Worm (Caenorhabditis elegans): ENCODE data around the gene irld-63.

The irld-63 gene

DNA sequence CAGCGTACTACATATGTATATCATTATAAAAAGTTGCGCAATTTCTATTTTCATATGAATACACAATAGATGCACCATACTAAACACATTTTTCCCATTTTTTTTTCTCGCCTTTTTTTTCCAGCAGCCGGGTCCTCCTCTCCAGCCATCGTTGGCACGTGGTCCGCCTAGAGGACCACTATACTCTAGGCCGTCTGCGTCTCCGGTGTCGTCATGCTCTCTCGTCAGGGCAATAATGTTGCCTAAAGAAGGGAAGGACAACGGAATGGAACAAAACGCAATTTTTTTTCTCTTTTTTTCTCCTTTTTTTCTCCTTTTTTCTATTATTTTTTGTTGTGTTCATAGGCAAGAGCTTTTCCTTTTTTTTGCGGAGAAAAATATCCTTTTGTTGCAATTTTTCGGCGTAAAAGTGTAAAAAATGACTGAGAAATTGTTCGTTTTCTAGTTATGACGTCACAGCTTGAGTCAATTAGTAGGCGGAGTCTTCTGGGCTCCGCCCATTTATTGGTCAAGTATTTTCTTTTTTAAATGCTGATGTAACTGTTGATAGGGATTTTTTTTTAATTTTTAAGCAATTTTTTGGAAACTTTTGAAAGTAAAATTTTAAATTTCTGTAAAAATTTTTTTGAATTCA is 32.1 kb downstream of the irld-63 start:
- TF ChIP-seq unc-62 (GFP tag; optimal IDR thresholded peaks at IDR 0.05): no peak

DNA sequence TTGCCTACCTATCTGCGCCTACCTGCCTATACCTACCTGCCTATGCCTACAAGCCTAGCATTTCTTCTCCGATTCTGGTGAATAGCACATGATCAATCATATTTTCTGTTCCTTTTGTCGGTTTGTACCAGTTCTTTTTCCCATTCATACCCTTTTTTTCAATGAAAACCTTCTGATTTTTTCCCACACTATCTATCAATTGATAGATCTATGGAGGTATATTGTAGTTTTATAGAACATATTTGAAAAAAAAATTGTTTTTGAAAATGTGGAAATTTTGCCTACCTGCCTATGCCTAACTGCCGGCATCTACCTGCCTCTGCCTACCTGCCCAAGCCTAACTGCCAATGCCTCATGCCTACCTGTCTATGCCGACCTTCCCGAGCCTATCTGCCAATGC is 33.1 kb downstream of the irld-63 start:
- no peak for TF ChIP-seq unc-62 (GFP tag; optimal IDR thresholded peaks at IDR 0.05)

DNA sequence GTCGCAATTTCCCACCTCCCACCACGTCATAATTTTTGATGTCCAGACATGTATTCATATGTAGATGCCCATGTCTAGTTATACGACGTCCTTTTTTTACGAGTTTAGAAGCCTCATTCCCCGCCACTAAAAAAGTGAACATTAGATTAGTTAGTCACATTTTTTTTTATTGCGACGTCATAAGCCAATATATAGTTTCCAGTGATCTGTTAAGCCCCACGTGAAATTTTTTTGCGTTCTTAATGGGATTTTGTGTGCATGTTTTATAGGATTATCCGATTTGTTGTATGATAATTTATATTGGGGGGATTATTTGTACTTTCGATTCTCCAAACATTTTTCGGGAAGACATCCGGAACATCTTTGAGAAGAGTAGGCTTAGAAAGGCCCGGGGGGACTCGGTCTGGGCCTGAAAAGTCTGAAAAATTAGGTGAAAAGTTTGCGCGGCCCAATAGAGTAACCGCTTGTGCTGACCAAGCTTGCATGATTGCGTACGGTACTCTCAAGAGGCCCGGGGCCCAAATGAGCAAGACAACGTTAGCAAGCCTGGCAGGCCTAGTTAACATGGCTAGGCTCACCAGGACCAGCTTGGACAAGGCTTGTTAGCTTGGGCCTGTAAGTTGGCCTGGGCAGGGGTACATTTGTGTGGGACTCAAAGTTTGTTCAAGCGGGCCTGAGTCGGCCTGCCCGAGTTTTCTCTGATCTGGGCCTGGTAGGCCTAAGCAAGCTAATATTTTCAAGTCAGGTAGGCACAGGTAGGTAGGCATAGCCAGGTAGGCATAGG is 34.9 kb downstream of the irld-63 start:
- TF ChIP-seq unc-62 (GFP tag; optimal IDR thresholded peaks at IDR 0.05): no peak

DNA sequence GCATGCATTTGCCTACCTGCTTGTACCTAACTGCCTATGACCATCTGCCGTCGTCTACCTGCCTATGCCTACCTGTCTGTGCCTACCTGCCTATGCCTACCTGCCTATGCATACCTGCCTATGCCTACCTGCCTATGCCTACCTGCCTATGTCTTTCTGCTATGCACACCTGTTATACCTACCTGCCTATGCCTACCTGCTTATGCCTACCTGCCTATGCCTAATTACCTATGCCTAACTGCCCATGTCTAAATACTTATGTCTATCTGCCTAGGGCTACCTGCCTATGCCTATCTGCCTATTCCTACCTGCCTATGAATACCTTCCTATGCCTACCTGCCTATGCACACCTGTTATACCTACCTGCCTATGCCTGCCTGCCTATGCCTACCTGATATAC is 35.8 kb downstream of the irld-63 start:
- TF ChIP-seq unc-62 (GFP tag; optimal IDR thresholded peaks at IDR 0.05): no peak

DNA sequence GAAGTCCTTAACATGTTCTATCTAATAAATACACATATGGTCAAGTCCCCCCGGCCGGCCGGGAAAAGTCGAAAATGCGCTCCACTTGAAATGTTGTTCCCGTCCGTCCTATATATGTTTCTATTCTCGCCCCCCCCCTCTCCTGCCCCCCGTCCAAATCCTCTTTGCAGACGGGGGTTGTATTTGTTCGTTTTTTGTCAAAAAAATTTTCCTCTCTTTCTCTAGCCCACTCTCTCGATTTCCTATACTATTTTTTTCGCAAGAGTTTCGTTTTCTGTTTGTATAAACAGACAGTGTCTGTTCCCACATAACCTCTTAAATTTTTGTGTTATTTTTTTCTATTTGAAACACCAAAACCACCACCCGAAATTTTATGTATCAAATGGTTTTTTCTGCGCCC is 36.5 kb downstream of the irld-63 start:
- TF ChIP-seq unc-62 (GFP tag; optimal IDR thresholded peaks at IDR 0.05): no peak

DNA sequence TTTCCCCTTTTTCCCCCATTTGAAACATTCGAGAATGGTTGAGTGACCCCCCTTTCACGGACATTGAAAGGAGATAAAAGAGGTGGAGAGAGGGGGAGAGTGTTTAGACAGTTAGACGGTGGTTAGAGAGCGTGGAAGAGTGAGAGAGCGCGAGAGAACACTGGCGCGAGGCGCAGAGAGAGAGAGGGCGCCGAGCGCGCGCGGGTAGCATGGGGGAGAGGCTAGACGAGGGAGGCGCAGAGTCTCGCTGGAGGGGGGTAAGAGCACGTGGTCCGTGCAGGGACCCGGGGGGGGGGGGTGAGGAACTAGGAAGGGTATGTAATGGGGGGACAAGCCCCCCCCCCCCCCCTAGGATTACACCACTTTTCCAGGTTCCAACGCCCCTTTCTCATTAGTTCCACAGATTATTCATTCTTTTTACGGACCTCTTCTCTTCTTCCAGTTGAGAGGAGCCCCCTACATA is 43.4 kb downstream of the irld-63 start:
- no peak for TF ChIP-seq unc-62 (GFP tag; optimal IDR thresholded peaks at IDR 0.05)

DNA sequence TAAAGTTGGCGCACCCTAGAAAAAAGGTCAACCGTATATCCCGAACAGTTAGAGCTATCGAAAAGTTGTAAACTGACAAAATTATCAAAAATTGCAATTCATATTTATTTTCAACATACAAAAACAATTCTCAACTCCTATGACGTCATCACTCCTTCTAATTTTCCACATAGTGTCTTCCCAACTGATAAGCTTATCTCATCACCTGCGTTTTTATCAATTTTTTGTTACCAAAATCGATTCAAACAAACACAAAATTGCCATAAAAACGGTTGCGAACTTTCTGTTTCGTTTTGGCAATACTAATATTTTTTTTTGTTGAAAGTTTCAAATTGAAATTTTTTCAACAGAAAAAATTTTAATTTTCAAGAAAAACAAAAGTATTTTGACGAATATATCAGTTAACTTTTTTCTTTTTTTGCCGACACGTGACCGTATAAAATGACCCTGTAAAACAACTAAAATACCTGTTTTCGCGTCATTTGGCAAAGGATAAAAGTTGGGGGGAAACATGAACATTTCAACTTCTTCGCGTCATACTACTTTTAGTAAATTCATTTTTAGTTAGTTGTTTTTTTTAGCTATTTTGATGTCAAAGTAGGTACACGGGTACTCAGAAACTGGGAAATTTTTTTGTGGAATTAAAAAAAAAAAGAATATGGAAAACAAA is 45.2 kb downstream of the irld-63 start:
- no peak for TF ChIP-seq unc-62 (GFP tag; optimal IDR thresholded peaks at IDR 0.05)

DNA sequence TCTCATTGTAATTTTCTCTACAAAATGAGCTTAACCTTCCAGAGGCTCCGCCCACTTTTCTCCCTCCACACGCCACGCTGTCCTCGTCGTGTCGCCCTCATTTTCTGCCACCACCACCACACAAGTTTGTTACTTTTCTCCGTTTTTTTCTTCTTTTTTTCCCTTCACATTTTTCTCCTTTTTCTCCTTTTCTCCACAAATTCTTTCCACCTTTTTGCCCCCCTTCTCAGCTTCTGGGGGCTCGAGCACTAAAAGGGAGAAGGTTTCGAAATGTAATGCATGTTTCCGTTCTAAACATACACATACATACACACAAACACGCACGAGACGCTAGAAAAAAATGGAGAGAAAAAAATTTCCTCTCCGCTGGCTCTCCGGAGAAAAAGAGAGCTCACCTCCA is 46.1 kb downstream of the irld-63 start, which contains the start of gene nhr-88:
Gene nhr-88 (plus strand): TSS at position 43 of the 400 bp plus-strand sequence.
- TF ChIP-seq unc-62 (GFP tag; optimal IDR thresholded peaks at IDR 0.05): no peak

DNA sequence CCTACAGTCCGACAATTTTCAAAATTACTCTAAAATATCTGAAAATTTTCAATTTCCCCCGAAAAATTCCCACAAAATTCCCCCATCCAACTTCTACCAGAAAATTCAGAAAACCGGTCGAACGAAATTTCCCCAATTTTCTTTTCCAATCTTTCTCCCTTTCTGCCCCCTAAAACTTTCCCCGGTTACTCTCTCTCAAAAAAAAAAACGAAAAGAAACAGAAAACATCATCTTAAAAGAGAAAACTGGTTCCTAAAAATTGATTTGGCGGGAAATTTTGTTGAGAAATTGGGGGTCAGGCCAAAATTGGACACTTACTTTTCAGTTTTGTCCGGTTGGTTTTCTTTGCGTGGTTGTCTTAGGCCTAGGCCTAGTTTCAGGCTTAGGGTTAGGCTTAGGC is 47.1 kb downstream of the irld-63 start:
- TF ChIP-seq unc-62 (GFP tag; optimal IDR thresholded peaks at IDR 0.05): no peak

DNA sequence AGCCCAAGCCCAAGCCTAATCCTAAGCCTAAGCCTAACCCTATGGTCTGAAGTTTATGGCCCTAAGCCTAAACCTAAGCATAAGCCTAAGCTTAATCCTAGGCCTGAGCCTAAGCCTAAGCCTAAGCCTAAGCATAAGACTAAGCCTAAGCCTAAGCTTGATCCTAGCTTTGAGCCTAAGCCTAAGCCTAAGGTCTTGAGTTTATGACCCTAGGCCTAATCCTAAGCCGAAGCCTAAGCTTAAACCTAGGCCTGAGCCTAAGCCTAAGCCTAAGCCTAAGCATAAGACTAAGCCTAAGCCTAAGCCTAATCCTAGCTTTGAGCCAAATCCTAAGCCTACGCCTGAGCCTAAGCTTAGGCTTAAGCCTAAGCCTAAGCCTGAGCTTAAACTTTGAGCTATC is 48.5 kb downstream of the irld-63 start:
- TF ChIP-seq unc-62 (GFP tag; optimal IDR thresholded peaks at IDR 0.05): no peak

Measured in whole organism, dauer.